Worm (Caenorhabditis elegans): ENCODE measurements around the gene lgc-46.

ce11 chrIII:1181756-1182155 lies 45.9 kb upstream of the lgc-46 start, which contains the start of gene nspg-8:
- TF ChIP-seq elt-3 (tag; optimal IDR thresholded peaks at IDR 0.05) (no peak), egl-27 (tag; optimal IDR thresholded peaks at IDR 0.05) (no peak), Y55F3AM.14 (GFP tag; optimal IDR thresholded peaks at IDR 0.05) (no peak), nhr-12 (tag; optimal IDR thresholded peaks at IDR 0.05) (no peak), elt-1 (tag; optimal IDR thresholded peaks at IDR 0.05) (no peak), sem-4 (tag; optimal IDR thresholded peaks at IDR 0.05) (no peak)
